Worm (Caenorhabditis elegans) whole organism, L1 larva: ENCODE data around the gene srh-136.

Experiments used
- C34B4.2 ChIP-seq: sonication (generic microtip); optimal IDR thresholded peaks from 2 replicates; lab custom pipeline; 2017; ENCODE audit warnings: mild to moderate bottlenecking, missing genetic modification characterization, missing compliant biosample characterization
- aha-1 ChIP-seq: fragments of 150-350 bp; optimal IDR thresholded peaks from 2 replicates; lab custom pipeline; 2014; ENCODE audit warnings: missing biosample characterization, missing genetic modification characterization
- blmp-1 ChIP-seq: fragments of 150-350 bp; optimal IDR thresholded peaks from 2 replicates; lab custom pipeline; 2014; ENCODE audit warnings: missing biosample characterization, missing genetic modification characterization
- ceh-63 ChIP-seq: fragments of 200-800 bp; sonication (Bioruptor generic); optimal IDR thresholded peaks from 2 replicates; lab custom pipeline; 2018; ENCODE audit warnings: mild to moderate bottlenecking, missing genetic modification characterization, missing compliant biosample characterization
- ceh-8 ChIP-seq: fragments of 200-800 bp; sonication (Bioruptor generic); optimal IDR thresholded peaks from 2 replicates; lab custom pipeline; 2018; ENCODE audit warnings: mild to moderate bottlenecking, missing genetic modification characterization, moderate library complexity, missing compliant biosample characterization
- ceh-82 ChIP-seq, 3 experiments: fragments of 150-350 bp in 1 of 3; sonication (generic microtip) in 2 of 3; optimal IDR thresholded peaks; 2 replicates each; lab custom pipeline; 2014 to 2017; ENCODE audit warnings: missing biosample characterization in 3 of 3, missing genetic modification characterization in 3 of 3
- ceh-90 ChIP-seq: sonication (generic microtip); optimal IDR thresholded peaks from 2 replicates; lab custom pipeline; 2016; ENCODE audit warnings: missing genetic modification characterization, missing compliant biosample characterization
- ces-1 ChIP-seq: fragments of 150-350 bp; optimal IDR thresholded peaks from 2 replicates; lab custom pipeline; 2014; ENCODE audit warnings: missing biosample characterization, missing genetic modification reagents, missing genetic modification characterization
- efl-3 ChIP-seq: fragments of 200-800 bp; sonication (Bioruptor generic); optimal IDR thresholded peaks from 2 replicates; lab custom pipeline; 2018; ENCODE audit warnings: mild to moderate bottlenecking, missing genetic modification characterization, missing compliant biosample characterization
- elt-3 ChIP-seq, 6 experiments: fragments of 150-350 bp in 1 of 6; sonication (generic microtip); optimal IDR thresholded peaks; 2 replicates each; lab custom pipeline; 2017 to 2018; ENCODE audit warnings: missing biosample characterization in 6 of 6, missing genetic modification characterization in 6 of 6, inconsistent platforms in 1 of 6
- fkh-10 ChIP-seq: sonication (generic microtip); optimal IDR thresholded peaks from 2 replicates; lab custom pipeline; 2017; ENCODE audit warnings: missing biosample characterization, missing genetic modification reagents, missing genetic modification characterization
- fkh-4 ChIP-seq: sonication (generic microtip); optimal IDR thresholded peaks from 2 replicates; lab custom pipeline; 2016; ENCODE audit warnings: missing compliant biosample characterization, missing genetic modification characterization, borderline replicate concordance
- grh-1 ChIP-seq: fragments of 200-800 bp; sonication (Bioruptor generic); IDR thresholded peaks from 2 replicates; pipeline ENCODE4 v1.3.6; 2022; ENCODE audit warnings: missing genetic modification reagents, missing genetic modification characterization, missing compliant biosample characterization
- hlh-4 ChIP-seq: sonication (generic microtip); optimal IDR thresholded peaks from 2 replicates; lab custom pipeline; 2016; ENCODE audit warnings: mild to moderate bottlenecking, missing genetic modification characterization, missing compliant biosample characterization
- hpl-2 ChIP-seq: fragments of 150-350 bp; optimal IDR thresholded peaks from 2 replicates; lab custom pipeline; 2014; ENCODE audit warnings: missing biosample characterization, missing genetic modification reagents, missing genetic modification characterization
- irx-1 ChIP-seq: sonication (generic microtip); optimal IDR thresholded peaks from 2 replicates; lab custom pipeline; 2016; ENCODE audit warnings: missing genetic modification characterization, missing compliant biosample characterization
- isw-1 ChIP-seq: fragments of 200-800 bp; sonication (Bioruptor generic); IDR thresholded peaks from 2 replicates; pipeline ENCODE4 v1.3.6; 2022; ENCODE audit warnings: missing genetic modification characterization, missing compliant biosample characterization
- lin-13 ChIP-seq: fragments of 150-350 bp; optimal IDR thresholded peaks from 2 replicates; lab custom pipeline; 2014; ENCODE audit warnings: missing biosample characterization, missing genetic modification reagents, missing genetic modification characterization
- lin-15B ChIP-seq: fragments of 150-350 bp; sonication (generic microtip); optimal IDR thresholded peaks from 3 replicates; lab custom pipeline; 2014; ENCODE audit warnings: missing biosample characterization, missing genetic modification characterization
- lir-3 ChIP-seq: sonication (generic microtip); optimal IDR thresholded peaks from 2 replicates; lab custom pipeline; 2016; ENCODE audit warnings: mild to moderate bottlenecking, missing genetic modification characterization, moderate library complexity, missing compliant biosample characterization; ENCODE audit not compliant: poor library complexity
- nhr-11 ChIP-seq: fragments of 150-350 bp; optimal IDR thresholded peaks from 2 replicates; lab custom pipeline; 2014; ENCODE audit warnings: missing biosample characterization, missing genetic modification characterization
- nhr-19 ChIP-seq: fragments of 200-800 bp; sonication (Bioruptor generic); conservative IDR thresholded peaks from 2 replicates; pipeline ENCODE4 v1.3.6; 2022; ENCODE audit warnings: missing genetic modification characterization, missing compliant biosample characterization
- nhr-28 ChIP-seq: fragments of 150-350 bp; optimal IDR thresholded peaks from 2 replicates; lab custom pipeline; 2014; ENCODE audit warnings: missing biosample characterization, missing genetic modification characterization
- nhr-47 ChIP-seq: sonication (generic microtip); optimal IDR thresholded peaks from 2 replicates; lab custom pipeline; 2016; ENCODE audit warnings: mild to moderate bottlenecking, missing genetic modification characterization, moderate library complexity, missing compliant biosample characterization
- nhr-85 ChIP-seq: sonication (generic microtip); peaks from one replicate; lab custom pipeline; 2016; ENCODE audit warnings: missing genetic modification characterization, inconsistent platforms, missing compliant biosample characterization
- pqm-1 ChIP-seq: sonication (generic microtip); optimal IDR thresholded peaks from 3 replicates; lab custom pipeline; 2017; ENCODE audit warnings: missing biosample characterization, missing genetic modification characterization
- rnt-1 ChIP-seq: sonication (generic microtip); optimal IDR thresholded peaks from 2 replicates; lab custom pipeline; 2016; ENCODE audit warnings: mild to moderate bottlenecking, missing genetic modification characterization, moderate library complexity, missing compliant biosample characterization
- sptf-1 ChIP-seq: fragments of 150-350 bp; optimal IDR thresholded peaks from 2 replicates; lab custom pipeline; 2014; ENCODE audit warnings: missing biosample characterization, missing genetic modification characterization
- swsn-7 ChIP-seq: sonication (generic microtip); optimal IDR thresholded peaks from 2 replicates; lab custom pipeline; 2016; ENCODE audit warnings: missing genetic modification characterization, missing compliant biosample characterization
- tlp-1 ChIP-seq: fragments of 150-350 bp; optimal IDR thresholded peaks from 2 replicates; lab custom pipeline; 2014; ENCODE audit warnings: missing biosample characterization, missing genetic modification characterization
- unc-30 ChIP-seq: sonication (generic microtip); optimal IDR thresholded peaks from 2 replicates; lab custom pipeline; 2017; ENCODE audit warnings: missing biosample characterization, missing genetic modification characterization
- xbp-1 ChIP-seq: sonication (generic microtip); optimal IDR thresholded peaks from 2 replicates; lab custom pipeline; 2016; ENCODE audit warnings: missing genetic modification characterization, missing compliant biosample characterization
- zip-4 ChIP-seq: fragments of 200-800 bp; sonication (Bioruptor generic); optimal IDR thresholded peaks from 2 replicates; lab custom pipeline; 2018; ENCODE audit warnings: mild to moderate bottlenecking, missing genetic modification characterization, moderate library complexity, missing compliant biosample characterization

The srh-136 gene

DNA sequence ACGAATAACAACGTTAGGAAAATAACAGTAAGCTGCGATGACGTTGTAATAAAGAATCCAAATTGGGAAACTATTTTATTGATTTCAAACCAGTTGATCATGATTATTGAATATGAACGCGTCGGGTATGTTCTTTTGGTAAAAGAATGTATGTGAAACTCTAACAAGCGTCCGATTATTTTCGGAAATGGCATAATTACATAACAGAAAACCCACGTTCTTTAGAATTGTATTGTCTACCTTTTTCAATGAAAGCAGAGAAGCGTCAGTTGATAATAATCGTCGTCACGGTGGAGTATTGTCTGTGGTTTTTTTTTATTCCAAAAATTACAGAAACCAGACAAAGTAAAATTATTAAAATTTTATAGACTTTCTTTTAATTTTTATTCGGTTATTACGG lies 42.3 kb downstream of the srh-136 start, which contains the start of gene str-14:
Gene str-14 (minus strand): TSS at position 101 of the 400 bp plus-strand sequence.
- TF ChIP-seq blmp-1 (tag; lab: Kevin White, UChicago) (no peak), hlh-4 (no peak), rnt-1 (tag; lab: Kevin White, UChicago) (no peak), ceh-63 (GFP tag; lab: Kevin White, UChicago) (no peak), tlp-1 (tag; lab: Kevin White, UChicago) (no peak), lir-3 (tag; lab: Kevin White, UChicago) (no peak), hpl-2 (GFP tag; lab: Kevin White, UChicago) (no peak), ceh-8 (no peak), ceh-90 (no peak), nhr-28 (tag; lab: Kevin White, UChicago) (no peak), fkh-4 (tag; lab: Kevin White, UChicago) (no peak)

DNA sequence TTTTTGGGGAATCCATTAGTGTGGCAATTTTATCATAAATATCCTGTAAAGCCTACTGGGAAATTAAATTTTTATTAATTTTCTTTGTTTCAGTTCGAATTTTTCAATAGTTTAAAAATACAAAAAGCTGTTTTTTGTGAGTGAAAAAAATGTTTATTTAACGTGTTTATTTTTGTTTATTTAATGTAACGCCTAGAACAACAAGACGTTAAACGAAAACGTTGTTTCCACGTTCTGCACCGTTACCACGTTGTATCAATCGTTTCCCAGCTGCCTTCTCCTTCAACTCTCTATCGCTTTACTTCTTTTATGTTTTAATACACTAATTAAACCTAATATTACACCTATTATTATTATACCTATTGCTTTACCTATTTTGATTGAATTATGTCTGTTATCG lies 49.7 kb downstream of the srh-136 start, which contains the start of gene T08G3.13:
Gene T08G3.13 (plus strand): TSS at position 301 of the 400 bp plus-strand sequence.
- no peak for TF ChIP-seq C34B4.2 (tag; lab: Kevin White, UChicago)
- no peak for TF ChIP-seq nhr-11 (tag; lab: Kevin White, UChicago)
- no peak for TF ChIP-seq isw-1
- TF ChIP-seq unc-30 (tag; lab: Kevin White, UChicago): no peak
- no peak for TF ChIP-seq aha-1 (tag; lab: Kevin White, UChicago)
- no peak for TF ChIP-seq fkh-10
- no peak for TF ChIP-seq efl-3 (GFP tag; lab: Kevin White, UChicago)
- no peak for TF ChIP-seq lin-15B (tag; lab: Kevin White, UChicago)
- no peak for TF ChIP-seq lin-13 (GFP tag; lab: Kevin White, UChicago)
- no peak for TF ChIP-seq nhr-28 (tag; lab: Kevin White, UChicago)
- TF ChIP-seq sptf-1 (tag; lab: Kevin White, UChicago): no peak
- TF ChIP-seq swsn-7 (tag; lab: Kevin White, UChicago): no peak
- TF ChIP-seq zip-4: no peak
- no peak for TF ChIP-seq irx-1 (tag; lab: Kevin White, UChicago)
- TF ChIP-seq ceh-82 (tag; optimal IDR thresholded peaks at IDR 0.05; lab: Kevin White, UChicago): no peak
- no peak for TF ChIP-seq pqm-1 (tag; lab: Kevin White, UChicago)
- TF ChIP-seq nhr-19 (GFP tag; lab: Robert Waterston, UW): no peak

DNA sequence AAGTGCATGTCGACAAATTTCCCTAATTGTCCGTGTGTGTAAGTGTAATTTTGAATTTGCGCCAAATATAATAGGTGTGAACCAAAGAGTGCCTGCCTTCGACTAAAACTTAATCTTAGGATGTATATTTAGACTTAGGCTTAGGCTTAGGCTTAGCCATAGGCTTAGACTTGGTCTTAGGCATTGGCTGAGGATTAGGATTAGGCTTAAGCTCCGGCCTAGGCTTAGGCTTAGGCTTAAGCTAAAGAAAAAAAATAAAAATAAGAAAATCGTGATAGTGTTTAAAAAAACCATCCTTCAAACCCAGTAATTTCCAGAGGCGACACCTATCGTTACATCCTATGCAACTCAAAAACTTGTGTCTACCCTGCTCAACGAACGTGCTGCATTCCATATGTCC lies 51.2 kb downstream of the srh-136 start:
- no peak for TF ChIP-seq elt-3 (tag; optimal IDR thresholded peaks at IDR 0.05; lab: Kevin White, UChicago)
- no peak for TF ChIP-seq ces-1 (GFP tag; lab: Kevin White, UChicago)
- TF ChIP-seq hlh-4: no peak
- no peak for TF ChIP-seq grh-1 (GFP tag; lab: Robert Waterston, UW)
- no peak for TF ChIP-seq nhr-85
- no peak for TF ChIP-seq xbp-1 (tag; lab: Kevin White, UChicago)
- TF ChIP-seq nhr-47: no peak
